Worm (Caenorhabditis elegans) whole organism, young adult: Measurements from ENCODE around the gene F20B10.3.

ENCODE experiments used
- B0019.2 ChIP-seq: fragments of 200-800 bp; sonication (Bioruptor generic); conservative IDR thresholded peaks from 2 replicates; pipeline ENCODE4 v1.3.6; 2022; ENCODE audit warnings: missing genetic modification reagents, missing genetic modification characterization, missing compliant biosample characterization
- B0035.1 ChIP-seq: sonication (generic microtip); optimal IDR thresholded peaks from 2 replicates; lab custom pipeline; 2016; ENCODE audit warnings: missing genetic modification characterization, mild to moderate bottlenecking, missing compliant biosample characterization, missing genotype, missing genetic modification reagents
- F37B4.10 ChIP-seq: fragments of 200-800 bp; sonication (Bioruptor generic); IDR thresholded peaks from 2 replicates; pipeline ENCODE4 v1.3.6; 2022; ENCODE audit warnings: missing genetic modification characterization, missing compliant biosample characterization
- F55B11.4 ChIP-seq: sonication (generic microtip); optimal IDR thresholded peaks from 2 replicates; lab custom pipeline; 2016; ENCODE audit warnings: missing compliant biosample characterization, missing genetic modification characterization, borderline replicate concordance; ENCODE audit not compliant: insufficient read depth
- Y56A3A.18 ChIP-seq: fragments of 200-800 bp; sonication (Bioruptor generic); IDR thresholded peaks from 2 replicates; pipeline ENCODE4 v1.3.6; 2022; ENCODE audit warnings: missing genetic modification reagents, missing genetic modification characterization, missing compliant biosample characterization
- Y67H2A.10 ChIP-seq: fragments of 200-800 bp; sonication (Bioruptor generic); conservative IDR thresholded peaks from 2 replicates; pipeline ENCODE4 v1.3.6; 2022; ENCODE audit warnings: missing genetic modification reagents, missing genetic modification characterization, missing compliant biosample characterization
- Y95B8A.8 ChIP-seq: fragments of 200-800 bp; sonication (Bioruptor generic); IDR thresholded peaks from 2 replicates; pipeline ENCODE4 v1.3.6; 2022; ENCODE audit warnings: missing genetic modification reagents, missing genetic modification characterization, missing compliant biosample characterization
- atf-7 ChIP-seq: sonication (generic microtip); optimal IDR thresholded peaks from 2 replicates; lab custom pipeline; 2017; ENCODE audit warnings: mild to moderate bottlenecking, missing genetic modification characterization, missing compliant biosample characterization
- athp-1 ChIP-seq: sonication (generic microtip); optimal IDR thresholded peaks from 2 replicates; lab custom pipeline; 2017; ENCODE audit warnings: mild to moderate bottlenecking, missing genetic modification characterization, missing compliant biosample characterization
- attf-5 ChIP-seq: fragments of 200-800 bp; sonication (Bioruptor generic); optimal IDR thresholded peaks from 2 replicates; lab custom pipeline; 2018; ENCODE audit warnings: mild to moderate bottlenecking, missing genetic modification characterization, missing compliant biosample characterization
- bed-1 ChIP-seq: fragments of 200-800 bp; sonication (Bioruptor generic); IDR thresholded peaks from 2 replicates; pipeline ENCODE4 v1.3.6; 2022; ENCODE audit warnings: missing genetic modification reagents, missing genetic modification characterization, missing compliant biosample characterization
- cebp-1 ChIP-seq, 2 experiments: fragments of 200-800 bp in 1 of 2; sonication (Bioruptor generic) in 1 of 2; sonication (generic microtip) in 1 of 2; IDR thresholded peaks in 1 of 2; optimal IDR thresholded peaks in 1 of 2; 2 replicates each; pipeline versions ENCODE4 v1.3.6 to Lab custom; 2017 to 2022; ENCODE audit warnings: missing compliant biosample characterization in 2 of 2, missing genetic modification characterization in 2 of 2, mild to moderate bottlenecking in 1 of 2, missing genetic modification reagents in 1 of 2, moderate library complexity in 1 of 2
- cebp-2 ChIP-seq: fragments of 200-800 bp; sonication (Bioruptor generic); IDR thresholded peaks from 2 replicates; pipeline ENCODE4 v1.3.6; 2022; ENCODE audit warnings: missing genetic modification characterization, missing compliant biosample characterization
- egl-44 ChIP-seq: fragments of 200-800 bp; sonication (Bioruptor generic); IDR thresholded peaks from 2 replicates; pipeline ENCODE4 v1.3.6; 2022; ENCODE audit warnings: missing genetic modification reagents, missing genetic modification characterization, missing compliant biosample characterization
- egrh-3 ChIP-seq: fragments of 200-800 bp; sonication (Bioruptor generic); IDR thresholded peaks from 2 replicates; pipeline ENCODE4 v1.3.6; 2022; ENCODE audit warnings: missing genetic modification reagents, missing genetic modification characterization, missing compliant biosample characterization
- gei-17 ChIP-seq: fragments of 200-800 bp; sonication (Bioruptor generic); optimal IDR thresholded peaks from 2 replicates; lab custom pipeline; 2018; ENCODE audit warnings: mild to moderate bottlenecking, missing genetic modification characterization, missing compliant biosample characterization
- him-1 ChIP-seq: sonication (generic microtip); optimal IDR thresholded peaks from 2 replicates; lab custom pipeline; 2016; ENCODE audit warnings: missing genotype, missing genetic modification reagents, missing genetic modification characterization, missing compliant biosample characterization
- lag-1 ChIP-seq: fragments of 200-800 bp; sonication (Bioruptor generic); IDR thresholded peaks from 2 replicates; pipeline ENCODE4 v1.3.6; 2022; ENCODE audit warnings: missing genetic modification reagents, missing genetic modification characterization, missing compliant biosample characterization
- nfyb-1 ChIP-seq: fragments of 200-800 bp; sonication (Bioruptor generic); IDR thresholded peaks from 2 replicates; pipeline ENCODE4 v1.3.6; 2022; ENCODE audit warnings: missing genetic modification reagents, missing genetic modification characterization, missing compliant biosample characterization
- nhr-120 ChIP-seq: fragments of 200-800 bp; sonication (Bioruptor generic); IDR thresholded peaks from 2 replicates; pipeline ENCODE4 v1.3.6; 2022; ENCODE audit warnings: missing genetic modification characterization, missing compliant biosample characterization
- nhr-90 ChIP-seq: sonication (generic microtip); optimal IDR thresholded peaks from 2 replicates; lab custom pipeline; 2016; ENCODE audit warnings: missing genotype, mild to moderate bottlenecking, missing genetic modification characterization, missing compliant biosample characterization
- rpc-1 ChIP-seq, 2 experiments: fragments of 150-350 bp in 1 of 2; sonication (generic microtip) in 1 of 2; optimal IDR thresholded peaks; 2 replicates each; lab custom pipeline; 2014 to 2018; ENCODE audit warnings: missing biosample characterization in 1 of 2, missing genetic modification characterization in 1 of 2, missing genetic modification reagents in 1 of 2, missing genotype in 1 of 2
- snpc-1.3 ChIP-seq: sonication (generic microtip); optimal IDR thresholded peaks from 2 replicates; lab custom pipeline; 2017; ENCODE audit warnings: missing genetic modification characterization, mild to moderate bottlenecking, missing compliant biosample characterization, antibody characterized with exemption, moderate library complexity, missing genotype, missing genetic modification reagents; ENCODE audit not compliant: insufficient read depth
- tbp1 ChIP-seq: fragments of 200-800 bp; sonication (Bioruptor generic); optimal IDR thresholded peaks from 2 replicates; lab custom pipeline; 2018; ENCODE audit warnings: mild to moderate bottlenecking, missing genetic modification characterization, missing compliant biosample characterization
- tbx-9 ChIP-seq: sonication (generic microtip); optimal IDR thresholded peaks from 2 replicates; lab custom pipeline; 2016; ENCODE audit warnings: borderline replicate concordance, missing genetic modification characterization, inconsistent platforms, missing compliant biosample characterization
- zfh-2 ChIP-seq: fragments of 200-800 bp; sonication (Bioruptor generic); conservative IDR thresholded peaks from 2 replicates; pipeline ENCODE4 v1.3.6; 2022; ENCODE audit warnings: missing genetic modification reagents, missing genetic modification characterization, missing compliant biosample characterization
- zim-3 ChIP-seq: sonication (generic microtip); optimal IDR thresholded peaks from 2 replicates; lab custom pipeline; 2017; ENCODE audit warnings: mild to moderate bottlenecking, missing genetic modification characterization, moderate library complexity, missing compliant biosample characterization
- ztf-18 ChIP-seq: sonication (generic microtip); optimal IDR thresholded peaks from 2 replicates; lab custom pipeline; 2016; ENCODE audit warnings: missing genotype, mild to moderate bottlenecking, missing genetic modification characterization, missing compliant biosample characterization
- ztf-25 ChIP-seq: fragments of 200-800 bp; sonication (Bioruptor generic); IDR thresholded peaks from 2 replicates; pipeline ENCODE4 v1.3.6; 2022; ENCODE audit warnings: missing genetic modification reagents, missing genetic modification characterization, missing compliant biosample characterization
- ztf-28 ChIP-seq: fragments of 200-800 bp; sonication (Bioruptor generic); IDR thresholded peaks from 2 replicates; pipeline ENCODE4 v1.3.6; 2022; ENCODE audit warnings: missing genetic modification reagents, missing genetic modification characterization, missing compliant biosample characterization
- ztf-3 ChIP-seq: fragments of 200-800 bp; sonication (Bioruptor generic); optimal IDR thresholded peaks from 2 replicates; lab custom pipeline; 2018; ENCODE audit warnings: mild to moderate bottlenecking, missing genetic modification characterization, missing compliant biosample characterization
- ztf-6 ChIP-seq: fragments of 200-800 bp; sonication (Bioruptor generic); IDR thresholded peaks from 2 replicates; pipeline ENCODE4 v1.3.6; 2022; ENCODE audit warnings: missing genetic modification reagents, missing genetic modification characterization, missing compliant biosample characterization

The F20B10.3 gene

ce11 chrIV:12199538-12200158 lies 31.6 kb downstream of the F20B10.3 start (continued):
- TF ChIP-seq B0019.2 (GFP tag; lab: Robert Waterston, UW), result no peak
- no peak for TF ChIP-seq Y56A3A.18 (GFP tag; lab: Robert Waterston, UW)
- TF ChIP-seq ztf-6, result no peak
- no peak for TF ChIP-seq F55B11.4 (tag; lab: Kevin White, UChicago)
- no peak for TF ChIP-seq athp-1 (tag; lab: Kevin White, UChicago)
- TF ChIP-seq B0035.1 (tag; lab: Kevin White, UChicago), result no peak
- TF ChIP-seq gei-17, result no peak
- TF ChIP-seq him-1 (tag; lab: Kevin White, UChicago), result no peak
- no peak for TF ChIP-seq bed-1 (GFP tag; lab: Robert Waterston, UW)
- TF ChIP-seq F37B4.10, result no peak
- TF ChIP-seq rpc-1 (optimal IDR thresholded peaks at IDR 0.05; lab: Kevin White, UChicago), result no peak
- TF ChIP-seq rpc-1 (tag; optimal IDR thresholded peaks at IDR 0.05; lab: Kevin White, UChicago), result no peak
- no peak for TF ChIP-seq tbp1 (GFP tag; lab: Kevin White, UChicago)
- no peak for TF ChIP-seq Y67H2A.10 (GFP tag; lab: Robert Waterston, UW)
- peak; percentile 21 for TF ChIP-seq nhr-90 (tag; lab: Kevin White, UChicago)
- 0 out of 2 replicates have a peak, but pooled peaks have one; percentile 30 for TF ChIP-seq nfyb-1
- TF ChIP-seq ztf-25 (GFP tag; lab: Robert Waterston, UW), result no peak
- TF ChIP-seq zim-3 (tag; lab: Kevin White, UChicago), result no peak
- TF ChIP-seq ztf-18 (tag; lab: Kevin White, UChicago), result no peak
- peak; percentile 5 for TF ChIP-seq atf-7
- TF ChIP-seq nhr-120, result no peak
- TF ChIP-seq attf-5, result no peak
- no peak for TF ChIP-seq ztf-28 (GFP tag; lab: Robert Waterston, UW)
- TF ChIP-seq tbx-9, result no peak

ce11 chrIV:12200812-12201211 lies 32.8 kb downstream of the F20B10.3 start:
- TF ChIP-seq snpc-1.3 (tag; lab: Kevin White, UChicago), result no peak
- TF ChIP-seq egrh-3 (GFP tag; lab: Robert Waterston, UW), result no peak
- TF ChIP-seq lag-1 (GFP tag; lab: Robert Waterston, UW), result no peak
- TF ChIP-seq ztf-3 (GFP tag; lab: Kevin White, UChicago), result no peak
- TF ChIP-seq Y95B8A.8 (GFP tag; lab: Robert Waterston, UW), result no peak
- TF ChIP-seq egl-44 (GFP tag; lab: Robert Waterston, UW), result peak; percentile 21; the same call in 1 of the 2 replicates
- TF ChIP-seq zfh-2 (GFP tag; lab: Robert Waterston, UW), result 0 out of 2 replicates have a peak, but pooled peaks have one; percentile 26
- TF ChIP-seq, all 124 proteins: peak for 2

- TF ChIP-seq zim-3 (tag; lab: Kevin White, UChicago) (no peak), Y56A3A.18 (GFP tag; lab: Robert Waterston, UW) (peak; percentile 26; the same call in 1 of the 2 replicates), cebp-2 (GFP tag; lab: Robert Waterston, UW) (peak; percentile 73; the same call in 1 of the 2 replicates), cebp-1 (GFP tag; IDR thresholded peaks at IDR 0.05; lab: Robert Waterston, UW) (no peak), cebp-1 (tag; optimal IDR thresholded peaks at IDR 0.05; lab: Kevin White, UChicago) (no peak), nfyb-1 (0 out of 2 replicates have a peak, but pooled peaks have one; percentile 9), bed-1 (GFP tag; lab: Robert Waterston, UW) (0 out of 2 replicates have a peak, but pooled peaks have one; percentile 66)
- TF ChIP-seq, all 124 proteins: peak for 4
Observed at ce11 chrIV:12202000-12202399, 34.0 kb downstream of the F20B10.3 start.
